Fruit fly (Drosophila melanogaster): Measurements from ENCODE around the gene CG43249.

The CG43249 gene

dm6 chr3L:16309972-16310371 is 5.9 kb downstream of the CG43249 start (continued):
- TF ChIP-seq CG11762 (GFP tag; optimal IDR thresholded peaks at IDR 0.05; ENCODE audit: insufficient read depth) (peak; percentile 8), salr (GFP tag; optimal IDR thresholded peaks at IDR 0.05) (peak in 1 of 2 experiments; percentile 44), Sox14 (GFP tag; optimal IDR thresholded peaks at IDR 0.05) (peak; percentile 38), CG11294 (GFP tag; IDR thresholded peaks at IDR 0.05) (peak; percentile 52), fkh (GFP tag; optimal IDR thresholded peaks at IDR 0.05) (no peak), Eip78C (GFP tag) (peak; percentile 74), achi (GFP tag; optimal IDR thresholded peaks at IDR 0.05) (peak; percentile 34), lz (GFP tag; optimal IDR thresholded peaks at IDR 0.05) (peak; percentile 52), CG32006 (GFP tag; optimal IDR thresholded peaks at IDR 0.05) (peak; percentile 80), CG6792 (GFP tag; optimal IDR thresholded peaks at IDR 0.05) (peak; percentile 50), svp (GFP tag) (no peak), CG1621 (tag; optimal IDR thresholded peaks at IDR 0.05) (no peak), eg (GFP tag; IDR thresholded peaks at IDR 0.05) (peak; percentile 86), fd85E (GFP tag; optimal IDR thresholded peaks at IDR 0.05) (no peak), Lpt (GFP tag; optimal IDR thresholded peaks at IDR 0.05) (peak; percentile 56), net (GFP tag; optimal IDR thresholded peaks at IDR 0.05) (peak; percentile 29), dsx (GFP tag; optimal IDR thresholded peaks at IDR 0.05; ENCODE audit: poor library complexity, severe bottlenecking) (no peak), CG7368 (GFP tag; optimal IDR thresholded peaks at IDR 0.05) (peak; percentile 16)

dm6 chr3L:16313985-16314384 is 9.9 kb downstream of the CG43249 start, which contains the start of gene CG13062:
Gene CG13062, plus strand, starts transcription at chr3L:16314285.
- TF ChIP-seq fd85E (GFP tag; optimal IDR thresholded peaks at IDR 0.05) (no peak), svp (GFP tag) (peak; percentile 12), CG8319 (GFP tag; optimal IDR thresholded peaks at IDR 0.05) (no peak), CG4318 (GFP tag; optimal IDR thresholded peaks at IDR 0.05) (no peak), CG32006 (GFP tag; optimal IDR thresholded peaks at IDR 0.05) (no peak), CG8119 (GFP tag; IDR thresholded peaks at IDR 0.05) (no peak), achi (GFP tag; optimal IDR thresholded peaks at IDR 0.05) (peak; percentile 8), CG16779 (tag; optimal IDR thresholded peaks at IDR 0.05) (no peak), CG34406 (GFP tag; optimal IDR thresholded peaks at IDR 0.05) (no peak), Sox15 (GFP tag; optimal IDR thresholded peaks at IDR 0.05) (no peak), CG3919 (GFP tag; optimal IDR thresholded peaks at IDR 0.05) (no peak), dsx (GFP tag; optimal IDR thresholded peaks at IDR 0.05; ENCODE audit: poor library complexity, severe bottlenecking) (no peak)

dm6 chr3L:16317724-16318123 is 13.6 kb downstream of the CG43249 start, which contains the start of gene Nplp3:
Gene Nplp3, plus strand, starts transcription at chr3L:16318024.
- TF ChIP-seq CG11902 (GFP tag; optimal IDR thresholded peaks at IDR 0.05) (no peak), fd85E (GFP tag; optimal IDR thresholded peaks at IDR 0.05) (no peak), fkh (GFP tag; optimal IDR thresholded peaks at IDR 0.05) (no peak), Eip93F (GFP tag; optimal IDR thresholded peaks at IDR 0.05) (no peak)

- no peak for TF ChIP-seq CG11294 (GFP tag; IDR thresholded peaks at IDR 0.05)
- no peak for TF ChIP-seq Sox14 (GFP tag; optimal IDR thresholded peaks at IDR 0.05)
- no peak for TF ChIP-seq Hr38 (GFP tag; optimal IDR thresholded peaks at IDR 0.05)
- TF ChIP-seq eg (GFP tag; IDR thresholded peaks at IDR 0.05): no peak
- TF ChIP-seq esn (GFP tag; optimal IDR thresholded peaks at IDR 0.05): no peak
These were observed 15.4 kb downstream of the CG43249 start, which contains the start of the genes CG13041 and CG13060 for dm6 chr3L:16319399-16319906. Gene CG13041, minus strand, starts transcription at chr3L:16319526. Gene CG13060, plus strand, starts transcription at chr3L:16319856.

dm6 chr3L:16321172-16321571 is 17.1 kb downstream of the CG43249 start, which contains the start of gene CG42718:
Gene CG42718, minus strand, starts transcription at chr3L:16321272.
- no peak for TF ChIP-seq CG16779 (tag; optimal IDR thresholded peaks at IDR 0.05)
- TF ChIP-seq esn (GFP tag; optimal IDR thresholded peaks at IDR 0.05): no peak

- TF ChIP-seq CG1621 (tag; optimal IDR thresholded peaks at IDR 0.05) (no peak), Lpt (GFP tag; optimal IDR thresholded peaks at IDR 0.05) (no peak), CG11902 (GFP tag; optimal IDR thresholded peaks at IDR 0.05) (no peak), Gug (GFP tag; IDR thresholded peaks at IDR 0.05) (no peak), acj6 (GFP tag; optimal IDR thresholded peaks at IDR 0.05) (no peak), CG4318 (GFP tag; optimal IDR thresholded peaks at IDR 0.05) (no peak), spab (GFP tag; optimal IDR thresholded peaks at IDR 0.05) (no peak), pdm3 (GFP tag; optimal IDR thresholded peaks at IDR 0.05) (no peak), CG6854 (GFP tag; optimal IDR thresholded peaks at IDR 0.05) (no peak), CG31627 (GFP tag; optimal IDR thresholded peaks at IDR 0.05) (no peak), Hr4 (GFP tag; optimal IDR thresholded peaks at IDR 0.05) (no peak)
These were observed 19.3 kb downstream of the CG43249 start, which contains the start of gene CG13059 for dm6 chr3L:16323372-16323771. Gene CG13059, plus strand, starts transcription at chr3L:16323672.
